Worm (Caenorhabditis elegans): Measurements from ENCODE around the gene C40H1.3.

Gene C40H1.3

DNA sequence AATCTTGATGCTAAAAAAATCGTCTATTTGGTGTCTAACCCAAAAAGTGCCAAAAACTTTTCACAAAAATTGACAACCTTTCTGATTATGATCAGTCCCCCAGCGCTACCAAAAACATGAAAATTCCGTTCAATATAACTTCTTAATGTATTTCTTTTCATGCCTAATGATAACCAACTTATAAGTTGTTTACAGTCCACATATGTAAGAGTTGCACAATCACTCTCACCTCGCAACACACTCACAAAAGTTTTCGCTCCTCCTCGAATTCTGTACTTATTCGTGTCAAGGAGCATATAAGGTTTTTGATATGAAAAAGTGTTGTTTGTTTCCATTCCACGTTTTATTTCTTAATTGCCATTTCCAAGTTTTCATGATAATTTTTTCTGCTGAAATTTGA, 40.6 kb downstream of the C40H1.3 start:
- TF ChIP-seq elt-2 (tag; optimal IDR thresholded peaks at IDR 0.05), result peak; percentile 15
- no peak for TF ChIP-seq ceh-8 (GFP tag; optimal IDR thresholded peaks at IDR 0.05)
- no peak for TF ChIP-seq nhr-85 (tag)
- TF ChIP-seq unc-98 (GFP tag; IDR thresholded peaks at IDR 0.05), result no peak
- no peak for TF ChIP-seq unc-86 (tag; optimal IDR thresholded peaks at IDR 0.05)
- TF ChIP-seq fkh-10 (GFP tag; optimal IDR thresholded peaks at IDR 0.05), result no peak
- TF ChIP-seq jun-1 (tag; optimal IDR thresholded peaks at IDR 0.05), result no peak
- no peak for TF ChIP-seq elt-3 (tag; optimal IDR thresholded peaks at IDR 0.05)

DNA sequence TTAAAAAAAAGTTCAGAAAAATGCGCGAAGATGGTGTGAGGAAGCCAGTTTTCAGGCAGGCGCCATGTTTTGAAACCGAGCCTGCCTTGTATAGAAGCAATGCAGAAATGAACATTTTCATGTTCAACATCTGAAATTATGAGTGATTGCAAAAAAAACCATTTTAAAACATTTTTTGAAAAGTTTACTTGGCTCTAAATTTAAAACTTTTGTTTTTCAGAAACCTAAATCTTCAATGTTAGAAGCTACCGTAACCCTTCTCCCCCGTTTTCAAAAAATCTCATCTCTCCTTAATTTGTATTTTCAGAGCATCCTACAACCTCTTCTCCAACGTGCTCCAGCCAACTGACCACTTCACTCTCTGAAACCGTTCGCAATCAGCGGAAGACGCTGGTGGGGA, 47.7 kb downstream of the C40H1.3 start, which contains the start of gene fozi-1:
Gene fozi-1 (plus strand): TSS at position 301 of the 400 bp plus-strand sequence.
- TF ChIP-seq mep-1 (tag; optimal IDR thresholded peaks at IDR 0.05), result no peak
- TF ChIP-seq rnt-1 (tag; optimal IDR thresholded peaks at IDR 0.05), result no peak
- TF ChIP-seq pqm-1 (tag; optimal IDR thresholded peaks at IDR 0.05), result no peak
- no peak for TF ChIP-seq blmp-1 (tag; optimal IDR thresholded peaks at IDR 0.05)
- no peak for TF ChIP-seq unc-98 (GFP tag; IDR thresholded peaks at IDR 0.05)
- TF ChIP-seq snpc-4 (tag; optimal IDR thresholded peaks at IDR 0.05), result no peak
- TF ChIP-seq vab-15 (tag; optimal IDR thresholded peaks at IDR 0.05), result no peak
- no peak for TF ChIP-seq aha-1 (tag; optimal IDR thresholded peaks at IDR 0.05)
- no peak for TF ChIP-seq unc-130 (tag; optimal IDR thresholded peaks at IDR 0.05)
- no peak for TF ChIP-seq nhr-84 (tag; optimal IDR thresholded peaks at IDR 0.05)
- no peak for TF ChIP-seq fkh-4 (tag; optimal IDR thresholded peaks at IDR 0.05; ENCODE audit: borderline replicate concordance)
- no peak for TF ChIP-seq F16B12.6 (tag; optimal IDR thresholded peaks at IDR 0.05)
- TF ChIP-seq ceh-88 (GFP tag; IDR thresholded peaks at IDR 0.05), result no peak
- TF ChIP-seq nhr-20 (tag; optimal IDR thresholded peaks at IDR 0.05), result no peak
- TF ChIP-seq ceh-82 (tag; optimal IDR thresholded peaks at IDR 0.05), result no peak
- no peak for TF ChIP-seq swsn-7 (tag; optimal IDR thresholded peaks at IDR 0.05)

DNA sequence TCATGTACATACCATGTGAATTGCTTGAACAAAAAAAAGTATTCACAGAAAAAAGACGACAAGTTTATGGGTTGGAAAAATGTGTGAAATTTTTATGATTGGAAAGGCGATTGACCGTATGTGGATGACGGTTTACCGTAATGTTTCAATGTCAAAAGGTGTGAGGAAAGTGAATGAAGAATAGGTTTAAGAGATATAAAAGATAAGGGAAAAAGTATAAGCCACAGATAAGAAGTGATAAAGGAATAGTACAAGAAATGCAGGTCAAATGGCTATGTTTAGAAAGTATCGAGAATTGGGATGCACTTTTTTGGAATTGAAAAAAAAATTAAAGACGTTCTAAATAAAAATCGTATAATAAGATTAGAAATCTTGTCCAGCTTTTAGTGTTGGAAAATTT, 51.4 kb downstream of the C40H1.3 start:
- TF ChIP-seq zip-4 (GFP tag; optimal IDR thresholded peaks at IDR 0.05), result no peak
- no peak for TF ChIP-seq Y116A8C.19 (tag; optimal IDR thresholded peaks at IDR 0.05; ENCODE audit: borderline replicate concordance)
- TF ChIP-seq blmp-1 (tag; optimal IDR thresholded peaks at IDR 0.05), result peak; percentile 68

Measured in whole organism, L1 larva.